Worm (Caenorhabditis elegans) whole organism, L2 larva: Measurements from ENCODE around the gene frpr-12.

Experiments
- C34F6.9 ChIP-seq: fragments of 150-350 bp; optimal IDR thresholded peaks from 2 replicates; lab custom pipeline; 2014; ENCODE audit warnings: missing biosample characterization, missing genetic modification characterization
- F13H6.1 ChIP-seq: sonication (generic microtip); optimal IDR thresholded peaks from 2 replicates; lab custom pipeline; 2016; ENCODE audit warnings: missing genetic modification characterization, missing compliant biosample characterization
- R02D3.7 ChIP-seq: fragments of 150-350 bp; optimal IDR thresholded peaks from 2 replicates; lab custom pipeline; 2014; ENCODE audit warnings: missing biosample characterization, missing genetic modification characterization
- alr-1 ChIP-seq: fragments of 150-350 bp; optimal IDR thresholded peaks from 2 replicates; lab custom pipeline; 2014; ENCODE audit warnings: missing biosample characterization, missing genetic modification characterization
- ama-1 ChIP-seq: fragments of 150-350 bp; optimal IDR thresholded peaks from 2 replicates; lab custom pipeline; 2018; ENCODE audit warnings: inconsistent platforms
- ceh-16 ChIP-seq: fragments of 150-350 bp; optimal IDR thresholded peaks from 2 replicates; lab custom pipeline; 2014; ENCODE audit warnings: missing biosample characterization, missing genetic modification characterization
- ceh-82 ChIP-seq: fragments of 150-350 bp; optimal IDR thresholded peaks from 2 replicates; lab custom pipeline; 2014; ENCODE audit warnings: missing biosample characterization, missing genetic modification characterization
- crh-2 ChIP-seq: sonication (generic microtip); optimal IDR thresholded peaks from 2 replicates; lab custom pipeline; 2017; ENCODE audit warnings: missing biosample characterization, missing genetic modification characterization
- egl-27 ChIP-seq: sonication (generic microtip); optimal IDR thresholded peaks from 3 replicates; lab custom pipeline; 2017; ENCODE audit warnings: missing biosample characterization, missing genetic modification reagents, missing genetic modification characterization
- elt-1 ChIP-seq: fragments of 150-350 bp; optimal IDR thresholded peaks from 2 replicates; lab custom pipeline; 2014; ENCODE audit warnings: missing biosample characterization, missing genetic modification characterization
- elt-3 ChIP-seq: sonication (generic microtip); optimal IDR thresholded peaks from 2 replicates; lab custom pipeline; 2017; ENCODE audit warnings: missing biosample characterization, missing genetic modification characterization
- fos-1 ChIP-seq: fragments of 150-350 bp; optimal IDR thresholded peaks from 2 replicates; lab custom pipeline; 2014; ENCODE audit warnings: missing biosample characterization, missing genetic modification characterization
- gmeb-1 ChIP-seq: fragments of 150-350 bp; optimal IDR thresholded peaks from 2 replicates; lab custom pipeline; 2014; ENCODE audit warnings: missing biosample characterization, missing genetic modification characterization
- lin-11 ChIP-seq: fragments of 150-350 bp; sonication (generic microtip); optimal IDR thresholded peaks from 2 replicates; lab custom pipeline; 2014; ENCODE audit warnings: missing biosample characterization, missing genetic modification characterization, inconsistent platforms, mixed read lengths
- lin-13 ChIP-seq: fragments of 150-350 bp; optimal IDR thresholded peaks from 2 replicates; lab custom pipeline; 2014; ENCODE audit warnings: missing biosample characterization, missing genetic modification reagents, missing genetic modification characterization
- lin-39 ChIP-seq: fragments of 150-350 bp; optimal IDR thresholded peaks from 2 replicates; lab custom pipeline; 2014; ENCODE audit warnings: missing biosample characterization, missing genetic modification reagents, missing genetic modification characterization
- lsy-2 ChIP-seq, 2 experiments: fragments of 150-350 bp in 1 of 2; sonication (generic microtip) in 1 of 2; optimal IDR thresholded peaks; 2 replicates each; lab custom pipeline; 2014 to 2017; ENCODE audit warnings: missing biosample characterization in 2 of 2, missing genetic modification characterization in 2 of 2
- mab-5 ChIP-seq: fragments of 150-350 bp; optimal IDR thresholded peaks from 2 replicates; lab custom pipeline; 2014; ENCODE audit warnings: missing biosample characterization, missing genetic modification characterization
- mbf-1 ChIP-seq: sonication (generic microtip); optimal IDR thresholded peaks from 2 replicates; lab custom pipeline; 2017; ENCODE audit warnings: missing biosample characterization, missing genetic modification characterization
- mdl-1 ChIP-seq, 2 experiments: fragments of 150-350 bp in 1 of 2; sonication (generic microtip) in 1 of 2; optimal IDR thresholded peaks; 2 replicates each; lab custom pipeline; 2017; ENCODE audit warnings: missing biosample characterization in 2 of 2, missing genetic modification characterization in 2 of 2
- nhr-10 ChIP-seq: sonication (generic microtip); optimal IDR thresholded peaks from 2 replicates; lab custom pipeline; 2017; ENCODE audit warnings: missing biosample characterization, missing genetic modification characterization
- nhr-11 ChIP-seq: fragments of 150-350 bp; optimal IDR thresholded peaks from 2 replicates; lab custom pipeline; 2014; ENCODE audit warnings: missing biosample characterization, missing genetic modification characterization
- nhr-12 ChIP-seq: fragments of 150-350 bp; optimal IDR thresholded peaks from 2 replicates; lab custom pipeline; 2014; ENCODE audit warnings: missing biosample characterization, missing genetic modification characterization
- nhr-129 ChIP-seq: fragments of 150-350 bp; optimal IDR thresholded peaks from 2 replicates; lab custom pipeline; 2014; ENCODE audit warnings: missing biosample characterization, missing genetic modification characterization
- nhr-21 ChIP-seq: fragments of 150-350 bp; optimal IDR thresholded peaks from 2 replicates; lab custom pipeline; 2014; ENCODE audit warnings: missing biosample characterization, missing genetic modification characterization
- nhr-237 ChIP-seq: fragments of 150-350 bp; optimal IDR thresholded peaks from 2 replicates; lab custom pipeline; 2014; ENCODE audit warnings: missing biosample characterization, missing genetic modification characterization
- nhr-25 ChIP-seq: fragments of 150-350 bp; sonication (generic microtip); optimal IDR thresholded peaks from 3 replicates; lab custom pipeline; 2014; ENCODE audit warnings: missing biosample characterization, missing genetic modification characterization
- nhr-6 ChIP-seq: fragments of 150-350 bp; optimal IDR thresholded peaks from 2 replicates; lab custom pipeline; 2014; ENCODE audit warnings: missing biosample characterization, missing genetic modification characterization
- peb-1 ChIP-seq: fragments of 150-350 bp; optimal IDR thresholded peaks from 2 replicates; lab custom pipeline; 2014; ENCODE audit warnings: missing biosample characterization, missing genetic modification characterization
- sem-4 ChIP-seq: fragments of 150-350 bp; optimal IDR thresholded peaks from 2 replicates; lab custom pipeline; 2014; ENCODE audit warnings: missing biosample characterization, missing genetic modification reagents, missing genetic modification characterization
- skn-1 ChIP-seq: sonication (generic microtip); optimal IDR thresholded peaks from 2 replicates; lab custom pipeline; 2017; ENCODE audit warnings: missing biosample characterization, missing genetic modification characterization
- sma-3 ChIP-seq: sonication (generic microtip); optimal IDR thresholded peaks from 2 replicates; lab custom pipeline; 2016; ENCODE audit warnings: missing genetic modification reagents, missing genetic modification characterization, missing compliant biosample characterization
- sma-9 ChIP-seq, 2 experiments: fragments of 150-350 bp in 1 of 2; sonication (generic microtip) in 1 of 2; optimal IDR thresholded peaks; 2 replicates each; lab custom pipeline; 2014 to 2016; ENCODE audit warnings: missing genetic modification characterization in 2 of 2, mild to moderate bottlenecking in 1 of 2, missing biosample characterization in 1 of 2, missing compliant biosample characterization in 1 of 2, missing genetic modification reagents in 1 of 2, moderate library complexity in 1 of 2
- snpc-4 ChIP-seq: fragments of 150-350 bp; optimal IDR thresholded peaks from 2 replicates; lab custom pipeline; 2014; ENCODE audit warnings: missing biosample characterization, missing genetic modification characterization
- zag-1 ChIP-seq: fragments of 150-350 bp; optimal IDR thresholded peaks from 2 replicates; lab custom pipeline; 2014; ENCODE audit warnings: missing biosample characterization, missing genetic modification characterization
- ztf-11 ChIP-seq: sonication (generic microtip); optimal IDR thresholded peaks from 2 replicates; lab custom pipeline; 2017; ENCODE audit warnings: missing biosample characterization, missing genetic modification characterization
- ztf-4 ChIP-seq: fragments of 150-350 bp; optimal IDR thresholded peaks from 2 replicates; lab custom pipeline; 2014; ENCODE audit warnings: missing biosample characterization, missing genetic modification characterization

frpr-12 gene

ce11 chrV:8913940-8914339, 11.1 kb downstream of the frpr-12 start, which contains the start of gene mod-1:
TSS of gene mod-1 (minus strand) at chrV:8914040.
- no peak for TF ChIP-seq nhr-129 (tag; lab: Kevin White, UChicago)
- TF ChIP-seq, all 48 proteins: peak for 0

- no peak for TF ChIP-seq nhr-25
- no peak for TF ChIP-seq mbf-1 (tag; lab: Kevin White, UChicago)
- TF ChIP-seq alr-1 = no peak
- no peak for TF ChIP-seq gmeb-1 (tag; lab: Kevin White, UChicago)
- TF ChIP-seq R02D3.7 (tag; lab: Kevin White, UChicago) = no peak
- no peak for TF ChIP-seq nhr-21 (tag; lab: Kevin White, UChicago)
- TF ChIP-seq nhr-129 (tag; lab: Kevin White, UChicago) = peak; percentile 33
- TF ChIP-seq C34F6.9 (tag; lab: Kevin White, UChicago) = no peak
- TF ChIP-seq F13H6.1 (tag; lab: Kevin White, UChicago) = peak; percentile 12
- TF ChIP-seq nhr-6 (tag; lab: Kevin White, UChicago) = no peak
- no peak for TF ChIP-seq lin-39
- TF ChIP-seq sma-3 (GFP tag; lab: Kevin White, UChicago) = no peak
- TF ChIP-seq ztf-11 = no peak
- no peak for TF ChIP-seq sem-4 (tag; lab: Kevin White, UChicago)
- no peak for TF ChIP-seq mdl-1 (tag; optimal IDR thresholded peaks at IDR 0.05; lab: Kevin White, UChicago)
- TF ChIP-seq ceh-82 = no peak
- no peak for TF ChIP-seq nhr-237
- no peak for TF ChIP-seq snpc-4 (tag; lab: Kevin White, UChicago)
- TF ChIP-seq elt-3 (tag; lab: Kevin White, UChicago) = no peak
- TF ChIP-seq sma-9 (GFP tag; optimal IDR thresholded peaks at IDR 0.05; lab: Kevin White, UChicago) = no peak
- no peak for TF ChIP-seq sma-9 (tag; optimal IDR thresholded peaks at IDR 0.05; lab: Kevin White, UChicago)
- TF ChIP-seq nhr-10 = no peak
- TF ChIP-seq fos-1 (tag; lab: Kevin White, UChicago) = peak; percentile 7
- TF ChIP-seq peb-1 (tag; lab: Kevin White, UChicago) = no peak
- no peak for TF ChIP-seq egl-27 (tag; lab: Kevin White, UChicago)
- TF ChIP-seq lsy-2 (tag; optimal IDR thresholded peaks at IDR 0.05; lab: Kevin White, UChicago) = peak in 1 of 2 experiments; percentile 18
- no peak for TF ChIP-seq mab-5 (tag; lab: Kevin White, UChicago)
- TF ChIP-seq nhr-11 (tag; lab: Kevin White, UChicago) = no peak
- TF ChIP-seq ztf-4 = no peak
- TF ChIP-seq, all 48 proteins: peak for 4
Measured at ce11 chrV:8922781-8923180, 20.0 kb downstream of the frpr-12 start, which contains the start of gene ttr-47. TSS of gene ttr-47 (plus strand) at chrV:8923088.

ce11 chrV:8927715-8928114, 24.9 kb downstream of the frpr-12 start:
- TF ChIP-seq nhr-237 (no peak), nhr-6 (tag; lab: Kevin White, UChicago) (no peak), zag-1 (tag; lab: Kevin White, UChicago) (no peak), lin-13 (GFP tag; lab: Kevin White, UChicago) (no peak), crh-2 (tag; lab: Kevin White, UChicago) (no peak), alr-1 (no peak)
- TF ChIP-seq, all 48 proteins: peak for 0

ce11 chrV:8928967-8929366, 26.2 kb downstream of the frpr-12 start, which contains the start of gene H14N18.4:
TSS of gene H14N18.4 (minus strand) at chrV:8928978.
- no peak for TF ChIP-seq R02D3.7 (tag; lab: Kevin White, UChicago)
- no peak for TF ChIP-seq nhr-25
- no peak for TF ChIP-seq C34F6.9 (tag; lab: Kevin White, UChicago)
- no peak for TF ChIP-seq snpc-4 (tag; lab: Kevin White, UChicago)
- TF ChIP-seq ama-1 = no peak
- TF ChIP-seq nhr-6 (tag; lab: Kevin White, UChicago) = no peak
- TF ChIP-seq nhr-21 (tag; lab: Kevin White, UChicago) = no peak
- no peak for TF ChIP-seq ztf-11
- TF ChIP-seq skn-1 (tag; lab: Kevin White, UChicago) = no peak
- TF ChIP-seq zag-1 (tag; lab: Kevin White, UChicago) = no peak
- TF ChIP-seq lin-11 (tag; lab: Kevin White, UChicago) = no peak
- no peak for TF ChIP-seq lin-13 (GFP tag; lab: Kevin White, UChicago)
- no peak for TF ChIP-seq elt-1
- TF ChIP-seq sma-3 (GFP tag; lab: Kevin White, UChicago) = no peak
- no peak for TF ChIP-seq ceh-16 (tag; lab: Kevin White, UChicago)
- TF ChIP-seq alr-1 = no peak
- no peak for TF ChIP-seq nhr-12 (tag; lab: Kevin White, UChicago)
- TF ChIP-seq, all 48 proteins: peak for 0
